Fruit fly (Drosophila melanogaster): ENCODE data around the gene CG8565.

Gene CG8565

dm6 chrX:15857601-15858284 lies 20.1 kb downstream of the CG8565 start, which contains the start of the genes CG46440 and Myb (continued):
- TF ChIP-seq Oli (tag; optimal IDR thresholded peaks at IDR 0.05) (no peak), Sox100B (GFP tag; optimal IDR thresholded peaks at IDR 0.05) (no peak), insv (GFP tag; optimal IDR thresholded peaks at IDR 0.05) (no peak), CG7963 (GFP tag; IDR thresholded peaks at IDR 0.05; ENCODE audit: partially characterized antibody) (peak; percentile 86), CG42726 (GFP tag; IDR thresholded peaks at IDR 0.05; ENCODE audit: partially characterized antibody) (peak; percentile 75; the same call in 1 of the 2 replicates), CG13894 (tag; optimal IDR thresholded peaks at IDR 0.05) (no peak), vvl (GFP tag; IDR thresholded peaks at IDR 0.05) (peak; percentile 37; the same call in 1 of the 2 replicates), CG10543 (GFP tag; optimal IDR thresholded peaks at IDR 0.05) (no peak), CG12659 (GFP tag; optimal IDR thresholded peaks at IDR 0.05) (peak; percentile 61), CG10267 (tag; optimal IDR thresholded peaks at IDR 0.05) (peak; percentile 10), tx (GFP tag; optimal IDR thresholded peaks at IDR 0.05) (no peak), CG6791 (GFP tag; IDR thresholded peaks at IDR 0.05; ENCODE audit: partially characterized antibody) (peak; percentile 90), CG8765 (GFP tag; IDR thresholded peaks at IDR 0.05) (no peak), dmrt11E (tag; optimal IDR thresholded peaks at IDR 0.05) (no peak), lab (GFP tag; optimal IDR thresholded peaks at IDR 0.05) (no peak), CG6272 (GFP tag; IDR thresholded peaks at IDR 0.05) (no peak), dan (GFP tag; IDR thresholded peaks at IDR 0.05) (no peak), bab2 (GFP tag; optimal IDR thresholded peaks at IDR 0.05) (no peak), Sry-δ (GFP tag; optimal IDR thresholded peaks at IDR 0.05) (peak; percentile 76), odd (GFP tag; optimal IDR thresholded peaks at IDR 0.05) (no peak), CG1529 (GFP tag; optimal IDR thresholded peaks at IDR 0.05) (no peak), CG4854 (GFP tag; optimal IDR thresholded peaks at IDR 0.05) (no peak), CG17361 (GFP tag; IDR thresholded peaks at IDR 0.05) (no peak), CG34422 (GFP tag; IDR thresholded peaks at IDR 0.05) (no peak), mirr (GFP tag; optimal IDR thresholded peaks at IDR 0.05) (no peak), stc (GFP tag; IDR thresholded peaks at IDR 0.05) (no peak), lola (GFP tag; optimal IDR thresholded peaks at IDR 0.05) (no peak), CG2889 (GFP tag; IDR thresholded peaks at IDR 0.05) (no peak), Rx (GFP tag; IDR thresholded peaks at IDR 0.05) (no peak), CG1602 (GFP tag; optimal IDR thresholded peaks at IDR 0.05) (no peak), CG4328 (GFP tag; optimal IDR thresholded peaks at IDR 0.05) (no peak), CG17612 (GFP tag; IDR thresholded peaks at IDR 0.05) (no peak), CG12071 (GFP tag; optimal IDR thresholded peaks at IDR 0.05) (no peak), CG16863 (GFP tag; optimal IDR thresholded peaks at IDR 0.05) (no peak), abd-A (tag; optimal IDR thresholded peaks at IDR 0.05) (no peak), cas (GFP tag; IDR thresholded peaks at IDR 0.05) (no peak), dysf (GFP tag; IDR thresholded peaks at IDR 0.05) (no peak), CG31388 (GFP tag; optimal IDR thresholded peaks at IDR 0.05) (no peak), Med (GFP tag) (peak; percentile 63), CG7372 (GFP tag; IDR thresholded peaks at IDR 0.05) (no peak), sug (tag; optimal IDR thresholded peaks at IDR 0.05) (no peak), unc-4 (GFP tag; IDR thresholded peaks at IDR 0.05; ENCODE audit: partially characterized antibody) (peak; percentile 75), E2f1 (GFP tag; IDR thresholded peaks at IDR 0.05) (no peak), CG10366 (GFP tag; IDR thresholded peaks at IDR 0.05) (no peak), HLHmδ (GFP tag; optimal IDR thresholded peaks at IDR 0.05) (no peak), nau (GFP tag; optimal IDR thresholded peaks at IDR 0.05) (no peak), gsb (GFP tag; IDR thresholded peaks at IDR 0.05) (no peak), BtbVII (GFP tag; optimal IDR thresholded peaks at IDR 0.05) (no peak), ewg (GFP tag; optimal IDR thresholded peaks at IDR 0.05) (no peak), Mrtf (GFP tag; IDR thresholded peaks at IDR 0.05) (no peak)

Measured in whole organism, embryonic.